Fruit fly (Drosophila melanogaster) whole organism: ENCODE data around the gene LysD.

ENCODE experiments used
- CG8478 ChIP-seq: fragments of >200 bp; optimal IDR thresholded peaks from 2 replicates; lab custom pipeline; 2018; ENCODE audit warnings: inconsistent platforms
- Dll ChIP-seq: fragments of >200 bp; optimal IDR thresholded peaks from 2 replicates; lab custom pipeline; 2017
- EcR ChIP-seq, 2 experiments: fragments of >200 bp; optimal IDR thresholded peaks; 2 replicates each; lab custom pipeline; 2017; ENCODE audit warnings: missing biosample characterization in 2 of 2, missing genetic modification characterization in 2 of 2, missing genetic modification reagents in 2 of 2
- usp ChIP-seq: fragments of >200 bp; optimal IDR thresholded peaks from 2 replicates; lab custom pipeline; 2017; ENCODE audit warnings: missing biosample characterization, missing genetic modification characterization, mixed read lengths

dm6 chr3L:1238219-1238618, 27.2 kb upstream of the LysD start, which contains the start of gene CG9192:
- TF ChIP-seq CG8478 (lab: Kevin White, UChicago) (no peak), usp (no peak), Dll (lab: Kevin White, UChicago) (no peak), EcR (GFP tag; optimal IDR thresholded peaks at IDR 0.05; lab: Kevin White, UChicago) (no peak)
